Fruit fly (Drosophila melanogaster) whole organism, embryonic: Measurements from ENCODE around the gene orb.

Source experiments
- Atf3 ChIP-seq: fragments of 200-800 bp; sonication (Bioruptor generic); optimal IDR thresholded peaks from 3 replicates; lab custom pipeline; 2016; ENCODE audit warnings: missing biosample characterization, missing genetic modification characterization
- Atf6 ChIP-seq: fragments of 200-800 bp; sonication (Bioruptor generic); IDR thresholded peaks from 2 replicates; pipeline ENCODE4 v1.3.6; 2022; ENCODE audit warnings: missing biosample characterization, missing genetic modification characterization
- Blimp-1 ChIP-seq: fragments of 200-800 bp; sonication (Bioruptor generic); optimal IDR thresholded peaks from 3 replicates; lab custom pipeline; 2018; ENCODE audit warnings: missing biosample characterization, missing genetic modification characterization, mild to moderate bottlenecking, moderate library complexity, missing genetic modification reagents
- CG13775 ChIP-seq: fragments of 200-800 bp; sonication (Bioruptor generic); optimal IDR thresholded peaks from 3 replicates; lab custom pipeline; 2017; ENCODE audit warnings: missing biosample characterization, mild to moderate bottlenecking, missing genetic modification characterization
- CG14441 ChIP-seq: fragments of 200-800 bp; sonication (Bioruptor generic); IDR thresholded peaks from 2 replicates; pipeline ENCODE4 v1.3.6; 2022; ENCODE audit warnings: missing biosample characterization, missing genetic modification characterization
- CG14965 ChIP-seq: fragments of 200-800 bp; sonication (Bioruptor generic); optimal IDR thresholded peaks from 2 replicates; lab custom pipeline; 2016; ENCODE audit warnings: missing biosample characterization, missing genetic modification characterization, borderline replicate concordance
- CG15011 ChIP-seq: fragments of 200-800 bp; sonication (Bioruptor generic); optimal IDR thresholded peaks from 3 replicates; lab custom pipeline; 2018; ENCODE audit warnings: missing biosample characterization, mild to moderate bottlenecking, missing genetic modification characterization
- CG1792 ChIP-seq: fragments of 200-800 bp; sonication (Bioruptor generic); optimal IDR thresholded peaks from 2 replicates; lab custom pipeline; 2016; ENCODE audit warnings: missing biosample characterization, missing genetic modification characterization
- CG18764 ChIP-seq: fragments of 200-800 bp; sonication (Bioruptor generic); optimal IDR thresholded peaks from 3 replicates; lab custom pipeline; 2016; ENCODE audit warnings: missing biosample characterization, missing genetic modification characterization
- CG31365 ChIP-seq: fragments of 200-800 bp; sonication (Bioruptor generic); optimal IDR thresholded peaks from 2 replicates; lab custom pipeline; 2018; ENCODE audit warnings: missing biosample characterization, mild to moderate bottlenecking, missing genetic modification characterization
- CG31388 ChIP-seq: fragments of 200-800 bp; sonication (Bioruptor generic); optimal IDR thresholded peaks from 2 replicates; lab custom pipeline; 2016; ENCODE audit warnings: missing biosample characterization, missing genetic modification characterization
- CG32772 ChIP-seq: fragments of 200-800 bp; sonication (Bioruptor generic); IDR thresholded peaks from 2 replicates; pipeline ENCODE4 v1.3.6; 2022; ENCODE audit warnings: missing biosample characterization, missing genetic modification characterization
- CG7556 ChIP-seq: fragments of 200-800 bp; sonication (Bioruptor generic); optimal IDR thresholded peaks from 2 replicates; lab custom pipeline; 2017; ENCODE audit warnings: missing biosample characterization, mild to moderate bottlenecking, missing genetic modification characterization
- CkIIα-i1 ChIP-seq: fragments of 200-800 bp; sonication (Bioruptor generic); IDR thresholded peaks from 2 replicates; pipeline ENCODE4 v1.3.6; 2022; ENCODE audit warnings: missing biosample characterization, missing genetic modification characterization
- CrebB ChIP-seq: fragments of 200-800 bp; sonication (Bioruptor generic); optimal IDR thresholded peaks from 3 replicates; lab custom pipeline; 2018; ENCODE audit warnings: missing biosample characterization, mild to moderate bottlenecking, missing genetic modification characterization
- D ChIP-seq, 2 experiments: fragments of 200-800 bp in 1 of 2; fragments of >200 bp in 1 of 2; sonication (Bioruptor generic) in 1 of 2; optimal IDR thresholded peaks; 2 replicates in 1 of 2; 3 replicates in 1 of 2; lab custom pipeline; 2017; ENCODE audit warnings: mild to moderate bottlenecking in 1 of 2, missing biosample characterization in 1 of 2, missing genetic modification characterization in 1 of 2, missing genetic modification reagents in 1 of 2
- Deaf1 ChIP-seq: fragments of 200-800 bp; optimal IDR thresholded peaks from 3 replicates; lab custom pipeline; 2019; ENCODE audit warnings: missing biosample characterization, mild to moderate bottlenecking, missing genetic modification characterization, moderate library complexity
- HLH3B ChIP-seq: fragments of 200-800 bp; sonication (Bioruptor generic); IDR thresholded peaks from 2 replicates; pipeline ENCODE4 v1.3.6; 2022; ENCODE audit warnings: missing biosample characterization, missing genetic modification characterization
- Meics ChIP-seq: fragments of 200-800 bp; sonication (Bioruptor generic); optimal IDR thresholded peaks from 2 replicates; lab custom pipeline; 2017; ENCODE audit warnings: missing biosample characterization, mild to moderate bottlenecking, missing genetic modification characterization
- NC2β ChIP-seq: fragments of 200-800 bp; sonication (Bioruptor generic); optimal IDR thresholded peaks from 2 replicates; lab custom pipeline; 2016; ENCODE audit warnings: missing biosample characterization, missing genetic modification characterization
- NK7.1 ChIP-seq: fragments of 200-800 bp; sonication (Bioruptor generic); optimal IDR thresholded peaks from 3 replicates; lab custom pipeline; 2016; ENCODE audit warnings: missing biosample characterization, missing genetic modification characterization
- Optix ChIP-seq: fragments of 200-800 bp; sonication (Bioruptor generic); IDR thresholded peaks from 3 replicates; pipeline ENCODE4 v1.3.6; 2022; ENCODE audit warnings: missing biosample characterization, missing genetic modification characterization
- TFAM ChIP-seq: fragments of 200-800 bp; sonication (Bioruptor generic); optimal IDR thresholded peaks from 2 replicates; lab custom pipeline; 2017; ENCODE audit warnings: missing biosample characterization, missing genetic modification characterization, inconsistent platforms
- Trl ChIP-seq, 3 experiments: fragments of >200 bp in 2 of 3; fragments of 200-800 bp in 1 of 3; sonication (Bioruptor generic) in 1 of 3; optimal IDR thresholded peaks; 2 replicates in 1 of 3; 3 replicates in 2 of 3; lab custom pipeline; 2016 to 2017; ENCODE audit warnings: missing biosample characterization in 1 of 3, missing genetic modification characterization in 1 of 3
- YL-1 ChIP-seq: fragments of 200-800 bp; sonication (Bioruptor generic); optimal IDR thresholded peaks from 3 replicates; lab custom pipeline; 2017; ENCODE audit warnings: missing biosample characterization, mild to moderate bottlenecking, missing genetic modification characterization
- ab ChIP-seq: fragments of 200-800 bp; sonication (Bioruptor generic); optimal IDR thresholded peaks from 2 replicates; lab custom pipeline; 2016; ENCODE audit warnings: missing biosample characterization, missing genetic modification characterization
- aop ChIP-seq: fragments of 200-800 bp; sonication (Bioruptor generic); IDR thresholded peaks from 2 replicates; pipeline ENCODE4 v1.3.6; 2022; ENCODE audit warnings: missing biosample characterization, missing genetic modification characterization
- ap ChIP-seq: fragments of 200-800 bp; sonication (Bioruptor generic); IDR thresholded peaks from 2 replicates; pipeline ENCODE4 v1.3.6; 2022; ENCODE audit warnings: missing biosample characterization, missing genetic modification characterization
- ara ChIP-seq: fragments of 200-800 bp; sonication (Bioruptor generic); IDR thresholded peaks from 2 replicates; pipeline ENCODE4 v1.3.6; 2022; ENCODE audit warnings: missing biosample characterization, missing genetic modification characterization
- ase ChIP-seq: fragments of 200-800 bp; sonication (Bioruptor generic); IDR thresholded peaks from 3 replicates; pipeline ENCODE4 v1.3.6; 2022; ENCODE audit warnings: missing biosample characterization, missing genetic modification characterization
- ato ChIP-seq: fragments of 200-800 bp; sonication (Bioruptor generic); IDR thresholded peaks from 2 replicates; pipeline ENCODE4 v1.3.6; 2022; ENCODE audit warnings: missing biosample characterization, missing genetic modification characterization; ENCODE audit not compliant: partially characterized antibody
- az2 ChIP-seq: fragments of 200-800 bp; sonication (Bioruptor generic); optimal IDR thresholded peaks from 3 replicates; lab custom pipeline; 2016; ENCODE audit warnings: missing biosample characterization, missing genetic modification characterization
- dimm ChIP-seq: fragments of 200-800 bp; sonication (Bioruptor generic); IDR thresholded peaks from 2 replicates; pipeline ENCODE4 v1.3.6; 2022; ENCODE audit warnings: missing biosample characterization, missing genetic modification characterization
- fd3F ChIP-seq: fragments of 200-800 bp; sonication (Bioruptor generic); optimal IDR thresholded peaks from 2 replicates; lab custom pipeline; 2018; ENCODE audit warnings: missing biosample characterization, mild to moderate bottlenecking, missing genetic modification characterization, moderate library complexity
- fd64A ChIP-seq: fragments of 200-800 bp; sonication (Bioruptor generic); optimal IDR thresholded peaks from 3 replicates; lab custom pipeline; 2018; ENCODE audit warnings: missing biosample characterization, mild to moderate bottlenecking, missing genetic modification characterization
- her ChIP-seq: fragments of 200-800 bp; sonication (Bioruptor generic); optimal IDR thresholded peaks from 2 replicates; lab custom pipeline; 2016; ENCODE audit warnings: missing biosample characterization, missing genetic modification characterization
- klu ChIP-seq: fragments of 200-800 bp; sonication (Bioruptor generic); IDR thresholded peaks from 2 replicates; pipeline ENCODE4 v1.3.6; 2022; ENCODE audit warnings: missing biosample characterization, missing genetic modification characterization
- lov ChIP-seq, 2 experiments: fragments of 200-800 bp in 1 of 2; fragments of >200 bp in 1 of 2; sonication (Bioruptor generic) in 1 of 2; IDR thresholded peaks in 1 of 2; optimal IDR thresholded peaks in 1 of 2; 2 replicates in 1 of 2; 3 replicates in 1 of 2; pipeline versions ENCODE4 v1.3.6 to Lab custom; 2017 to 2022; ENCODE audit warnings: missing biosample characterization in 1 of 2, missing genetic modification characterization in 1 of 2
- mirr ChIP-seq: fragments of 200-800 bp; sonication (Bioruptor generic); optimal IDR thresholded peaks from 3 replicates; lab custom pipeline; 2018; ENCODE audit warnings: missing biosample characterization, mild to moderate bottlenecking, missing genetic modification characterization
- nmo ChIP-seq: fragments of 200-800 bp; sonication (Bioruptor generic); optimal IDR thresholded peaks from 2 replicates; lab custom pipeline; 2018; ENCODE audit warnings: missing biosample characterization, mild to moderate bottlenecking, missing genetic modification characterization, moderate library complexity
- onecut ChIP-seq: fragments of 200-800 bp; sonication (Bioruptor generic); IDR thresholded peaks from 2 replicates; pipeline ENCODE4 v1.3.6; 2022; ENCODE audit warnings: missing biosample characterization, missing genetic modification characterization
- peb ChIP-seq: fragments of 200-800 bp; sonication (Bioruptor generic); IDR thresholded peaks from 2 replicates; pipeline ENCODE4 v1.3.6; 2022; ENCODE audit warnings: missing biosample characterization, missing genetic modification characterization
- pum ChIP-seq: fragments of 200-800 bp; sonication (Bioruptor generic); optimal IDR thresholded peaks from 2 replicates; lab custom pipeline; 2016; ENCODE audit warnings: missing biosample characterization, missing genetic modification characterization
- row ChIP-seq: fragments of 200-800 bp; sonication (Bioruptor generic); IDR thresholded peaks from 3 replicates; pipeline ENCODE4 v1.3.6; 2022; ENCODE audit warnings: missing biosample characterization, missing genetic modification characterization
- salm ChIP-seq: fragments of 200-800 bp; sonication (Bioruptor generic); optimal IDR thresholded peaks from 2 replicates; lab custom pipeline; 2018; ENCODE audit warnings: missing biosample characterization, mild to moderate bottlenecking, missing genetic modification characterization
- sd ChIP-seq: fragments of 200-800 bp; sonication (Bioruptor generic); optimal IDR thresholded peaks from 3 replicates; lab custom pipeline; 2018; ENCODE audit warnings: missing biosample characterization, mild to moderate bottlenecking, missing genetic modification characterization, moderate library complexity
- sens-2 ChIP-seq: fragments of 200-800 bp; sonication (Bioruptor generic); IDR thresholded peaks from 2 replicates; pipeline ENCODE4 v1.3.6; 2022; ENCODE audit warnings: missing biosample characterization, missing genetic modification characterization
- slbo ChIP-seq: fragments of 200-800 bp; sonication (Bioruptor generic); IDR thresholded peaks from 2 replicates; pipeline ENCODE4 v1.3.6; 2022; ENCODE audit warnings: missing biosample characterization, missing genetic modification characterization
- so ChIP-seq: fragments of 200-800 bp; sonication (Bioruptor generic); IDR thresholded peaks from 3 replicates; pipeline ENCODE4 v1.3.6; 2022; ENCODE audit warnings: missing biosample characterization, missing genetic modification characterization
- zfh2 ChIP-seq: fragments of 200-800 bp; sonication (Bioruptor generic); optimal IDR thresholded peaks from 2 replicates; lab custom pipeline; 2016; ENCODE audit warnings: missing biosample characterization, missing genetic modification characterization

Gene orb

dm6 chr3R:23314332-23314731, 33.7 kb upstream of the orb start (continued):
- peak; percentile 50 for TF ChIP-seq Meics (GFP tag; lab: Kevin White, UChicago)
- TF ChIP-seq mirr (GFP tag; lab: Kevin White, UChicago) = peak; percentile 88
- TF ChIP-seq az2 (GFP tag; lab: Kevin White, UChicago) = no peak
- peak; percentile 53; the same call in 1 of the 3 replicates for TF ChIP-seq so (GFP tag; lab: Robert Waterston, UW)
- no peak for TF ChIP-seq ato (GFP tag; lab: Robert Waterston, UW)
- TF ChIP-seq CG18764 (GFP tag; lab: Kevin White, UChicago) = peak; percentile 19
- TF ChIP-seq onecut (GFP tag; lab: Robert Waterston, UW) = peak; percentile 56; the same call in 1 of the 2 replicates
- TF ChIP-seq ara = no peak
- no peak for TF ChIP-seq CG32772 (GFP tag; lab: Robert Waterston, UW)
- TF ChIP-seq zfh2 (GFP tag; lab: Kevin White, UChicago) = no peak
- TF ChIP-seq sd (tag; lab: Kevin White, UChicago) = peak; percentile 1
- no peak for TF ChIP-seq CG7556 (GFP tag; lab: Kevin White, UChicago)
- no peak for TF ChIP-seq peb (GFP tag; lab: Robert Waterston, UW)
- TF ChIP-seq ab (GFP tag; lab: Kevin White, UChicago) = no peak
- no peak for TF ChIP-seq dimm (GFP tag; lab: Robert Waterston, UW)
- 0 out of 2 replicates have a peak, but pooled peaks have one; percentile 5 for TF ChIP-seq CG14441 (GFP tag; lab: Robert Waterston, UW)
- no peak for TF ChIP-seq Blimp-1 (GFP tag; lab: Kevin White, UChicago)
- TF ChIP-seq CkIIα-i1 (GFP tag; lab: Robert Waterston, UW) = no peak
- no peak for TF ChIP-seq ase (GFP tag; lab: Robert Waterston, UW)
- TF ChIP-seq CrebB (tag; lab: Kevin White, UChicago) = peak; percentile 68
- TF ChIP-seq slbo (GFP tag; lab: Robert Waterston, UW) = no peak
- TF ChIP-seq CG15011 = peak; percentile 18
- TF ChIP-seq fd64A (GFP tag; lab: Kevin White, UChicago) = peak; percentile 54
- peak; percentile 11 for TF ChIP-seq her (GFP tag; lab: Kevin White, UChicago)
- peak; percentile 30; the same call in 1 of the 2 replicates for TF ChIP-seq sens-2 (GFP tag; lab: Robert Waterston, UW)
- TF ChIP-seq klu = no peak
- no peak for TF ChIP-seq Atf3 (GFP tag; lab: Kevin White, UChicago)
- peak; percentile 48; the same call in 1 of the 2 replicates for TF ChIP-seq HLH3B
- peak; percentile 87 to 93 for TF ChIP-seq Trl (optimal IDR thresholded peaks at IDR 0.05; lab: Kevin White, UChicago)
- peak; percentile 60 for TF ChIP-seq Trl (GFP tag; optimal IDR thresholded peaks at IDR 0.05; lab: Kevin White, UChicago)
- TF ChIP-seq pum (GFP tag; lab: Kevin White, UChicago) = no peak
- TF ChIP-seq NC2β (GFP tag; lab: Kevin White, UChicago) = no peak
- TF ChIP-seq Atf6 (GFP tag; lab: Robert Waterston, UW) = peak; percentile 51
- TF ChIP-seq CG31388 (GFP tag; lab: Kevin White, UChicago) = no peak
- TF ChIP-seq lov (optimal IDR thresholded peaks at IDR 0.05; lab: Kevin White, UChicago) = no peak
- TF ChIP-seq lov (GFP tag; IDR thresholded peaks at IDR 0.05; lab: Robert Waterston, UW) = peak; percentile 55; the same call in 1 of the 3 replicates
- TF ChIP-seq aop (GFP tag; lab: Robert Waterston, UW) = peak; percentile 82
- TF ChIP-seq row (GFP tag; lab: Robert Waterston, UW) = 0 out of 3 replicates have a peak, but pooled peaks have one; percentile 6
- no peak for TF ChIP-seq YL-1 (GFP tag; lab: Kevin White, UChicago)
- no peak for TF ChIP-seq ap (GFP tag; lab: Robert Waterston, UW)
- no peak for TF ChIP-seq nmo (GFP tag; lab: Kevin White, UChicago)
- TF ChIP-seq CG1792 (GFP tag; lab: Kevin White, UChicago) = no peak
- TF ChIP-seq fd3F = no peak
- no peak for TF ChIP-seq TFAM
- peak; percentile 67 for TF ChIP-seq CG31365
- TF ChIP-seq Optix = no peak
- TF ChIP-seq NK7.1 (GFP tag; lab: Kevin White, UChicago) = no peak
- no peak for TF ChIP-seq CG13775 (GFP tag; lab: Kevin White, UChicago)
- TF ChIP-seq CG14965 = peak; percentile 28
- TF ChIP-seq salm = peak; percentile 20
- TF ChIP-seq Deaf1 (tag; lab: Kevin White, UChicago) = peak; percentile 81
- TF ChIP-seq D (optimal IDR thresholded peaks at IDR 0.05; lab: Kevin White, UChicago) = no peak
- TF ChIP-seq D (GFP tag; optimal IDR thresholded peaks at IDR 0.05; lab: Kevin White, UChicago) = peak; percentile 22
